Worm (Caenorhabditis elegans) whole organism, young adult: ENCODE data around the gene R02F11.2.

Experiments used
- D2030.7 ChIP-seq: fragments of 200-800 bp; sonication (Bioruptor generic); IDR thresholded peaks from 2 replicates; pipeline ENCODE4 v1.3.6; 2022; ENCODE audit warnings: missing genetic modification reagents, missing genetic modification characterization, missing compliant biosample characterization
- F23B12.7 ChIP-seq: sonication (generic microtip); optimal IDR thresholded peaks from 2 replicates; lab custom pipeline; 2017; ENCODE audit warnings: missing genetic modification characterization, mild to moderate bottlenecking, missing compliant biosample characterization, antibody characterized with exemption, moderate library complexity; ENCODE audit not compliant: insufficient read depth
- F39B2.1 ChIP-seq: fragments of 200-800 bp; sonication (Bioruptor generic); IDR thresholded peaks from 2 replicates; pipeline ENCODE4 v1.3.6; 2022; ENCODE audit warnings: missing genetic modification reagents, missing genetic modification characterization, missing compliant biosample characterization
- F49E8.2 ChIP-seq: sonication (generic microtip); optimal IDR thresholded peaks from 3 replicates; lab custom pipeline; 2017; ENCODE audit warnings: missing genetic modification characterization, mild to moderate bottlenecking, missing compliant biosample characterization, antibody characterized with exemption, moderate library complexity; ENCODE audit not compliant: insufficient read depth
- F52B5.7 ChIP-seq: sonication (generic microtip); optimal IDR thresholded peaks from 2 replicates; lab custom pipeline; 2016; ENCODE audit warnings: mild to moderate bottlenecking, missing genetic modification characterization, missing compliant biosample characterization
- F57A8.1 ChIP-seq: fragments of 200-800 bp; sonication (Bioruptor generic); optimal IDR thresholded peaks from 2 replicates; lab custom pipeline; 2018; ENCODE audit warnings: mild to moderate bottlenecking, missing genetic modification characterization, moderate library complexity, missing compliant biosample characterization
- F57C9.4 ChIP-seq: sonication (generic microtip); optimal IDR thresholded peaks from 2 replicates; lab custom pipeline; 2017; ENCODE audit warnings: mild to moderate bottlenecking, missing genetic modification characterization, missing compliant biosample characterization
- Y53G8AR.9 ChIP-seq: fragments of 200-800 bp; sonication (Bioruptor generic); conservative IDR thresholded peaks from 2 replicates; pipeline ENCODE4 v1.3.6; 2022; ENCODE audit warnings: missing genetic modification reagents, missing genetic modification characterization, missing compliant biosample characterization
- atf-7 ChIP-seq: sonication (generic microtip); optimal IDR thresholded peaks from 2 replicates; lab custom pipeline; 2017; ENCODE audit warnings: mild to moderate bottlenecking, missing genetic modification characterization, missing compliant biosample characterization
- ceh-40 ChIP-seq: fragments of 200-800 bp; sonication (Bioruptor generic); IDR thresholded peaks from 2 replicates; pipeline ENCODE4 v1.3.6; 2022; ENCODE audit warnings: missing genetic modification characterization, missing compliant biosample characterization
- ceh-58 ChIP-seq: fragments of 200-800 bp; sonication (Bioruptor generic); IDR thresholded peaks from 2 replicates; pipeline ENCODE4 v1.3.6; 2022; ENCODE audit warnings: missing genetic modification characterization, missing compliant biosample characterization
- ceh-79 ChIP-seq: sonication (generic microtip); optimal IDR thresholded peaks from 2 replicates; lab custom pipeline; 2017; ENCODE audit warnings: mild to moderate bottlenecking, missing genetic modification characterization, missing compliant biosample characterization
- ceh-91 ChIP-seq: fragments of 200-800 bp; sonication (Bioruptor generic); IDR thresholded peaks from 2 replicates; pipeline ENCODE4 v1.3.6; 2022; ENCODE audit warnings: missing genetic modification reagents, missing genetic modification characterization, missing compliant biosample characterization
- die-1 ChIP-seq: sonication (generic microtip); optimal IDR thresholded peaks from 2 replicates; lab custom pipeline; 2016; ENCODE audit warnings: missing genotype, mild to moderate bottlenecking, missing genetic modification characterization, missing compliant biosample characterization
- dpl-1 ChIP-seq: fragments of 150-350 bp; optimal IDR thresholded peaks from 2 replicates; lab custom pipeline; 2014; ENCODE audit warnings: missing biosample characterization, missing genetic modification reagents, missing genetic modification characterization
- hmg-1.2 ChIP-seq: fragments of 200-800 bp; sonication (Bioruptor generic); IDR thresholded peaks from 2 replicates; pipeline ENCODE4 v1.3.6; 2022; ENCODE audit warnings: missing genetic modification reagents, missing genetic modification characterization, missing compliant biosample characterization
- hsf-1 ChIP-seq: fragments of 200-800 bp; sonication (Bioruptor generic); IDR thresholded peaks from 2 replicates; pipeline ENCODE4 v1.3.6; 2022; ENCODE audit warnings: missing genetic modification reagents, missing genetic modification characterization, missing compliant biosample characterization
- let-607 ChIP-seq, 2 experiments: fragments of 200-800 bp in 1 of 2; sonication (Bioruptor generic) in 1 of 2; sonication (generic microtip) in 1 of 2; optimal IDR thresholded peaks; 2 replicates each; lab custom pipeline; 2016 to 2018; ENCODE audit warnings: mild to moderate bottlenecking in 2 of 2, missing compliant biosample characterization in 2 of 2, missing genetic modification characterization in 2 of 2, moderate library complexity in 2 of 2, missing genotype in 1 of 2
- lin-40 ChIP-seq: sonication (generic microtip); optimal IDR thresholded peaks from 2 replicates; lab custom pipeline; 2016; ENCODE audit warnings: missing genetic modification characterization, mild to moderate bottlenecking, missing compliant biosample characterization, missing genotype, missing genetic modification reagents
- lir-1 ChIP-seq: fragments of 200-800 bp; sonication (Bioruptor generic); conservative IDR thresholded peaks from 2 replicates; pipeline ENCODE4 v1.3.6; 2022; ENCODE audit warnings: missing genetic modification reagents, missing genetic modification characterization, missing compliant biosample characterization
- lsy-27 ChIP-seq: sonication (generic microtip); optimal IDR thresholded peaks from 2 replicates; lab custom pipeline; 2017; ENCODE audit warnings: missing genetic modification characterization, mild to moderate bottlenecking, missing compliant biosample characterization, antibody characterized with exemption, missing genotype, borderline replicate concordance; ENCODE audit not compliant: insufficient read depth
- madf-3 ChIP-seq: fragments of 200-800 bp; sonication (Bioruptor generic); IDR thresholded peaks from 2 replicates; pipeline ENCODE4 v1.3.6; 2022; ENCODE audit warnings: missing genetic modification reagents, missing genetic modification characterization, missing compliant biosample characterization
- mcd-1 ChIP-seq: fragments of 200-800 bp; sonication (Bioruptor generic); IDR thresholded peaks from 2 replicates; pipeline ENCODE4 v1.3.6; 2022; ENCODE audit warnings: missing genetic modification reagents, missing genetic modification characterization, missing compliant biosample characterization
- nhr-179 ChIP-seq: sonication (generic microtip); optimal IDR thresholded peaks from 2 replicates; lab custom pipeline; 2016; ENCODE audit warnings: mild to moderate bottlenecking, missing genetic modification characterization, missing compliant biosample characterization
- nhr-80 ChIP-seq: sonication (generic microtip); optimal IDR thresholded peaks from 2 replicates; lab custom pipeline; 2016; ENCODE audit warnings: missing genetic modification characterization, missing compliant biosample characterization
- repo-1 ChIP-seq: sonication (generic microtip); optimal IDR thresholded peaks from 2 replicates; lab custom pipeline; 2017; ENCODE audit warnings: mild to moderate bottlenecking, missing genetic modification characterization, missing compliant biosample characterization
- sdz-38 ChIP-seq: sonication (generic microtip); optimal IDR thresholded peaks from 2 replicates; lab custom pipeline; 2016; ENCODE audit warnings: missing genotype, missing genetic modification characterization, missing compliant biosample characterization
- snpc-1.1 ChIP-seq: sonication (generic microtip); optimal IDR thresholded peaks from 2 replicates; lab custom pipeline; 2017; ENCODE audit warnings: missing genetic modification characterization, mild to moderate bottlenecking, missing compliant biosample characterization, antibody characterized with exemption, moderate library complexity, missing genotype, missing genetic modification reagents; ENCODE audit not compliant: insufficient read depth
- sptf-2 ChIP-seq: fragments of 200-800 bp; sonication (Bioruptor generic); optimal IDR thresholded peaks from 2 replicates; lab custom pipeline; 2018; ENCODE audit warnings: mild to moderate bottlenecking, missing genetic modification characterization, missing compliant biosample characterization
- tbx-9 ChIP-seq: sonication (generic microtip); optimal IDR thresholded peaks from 2 replicates; lab custom pipeline; 2016; ENCODE audit warnings: borderline replicate concordance, missing genetic modification characterization, inconsistent platforms, missing compliant biosample characterization
- unc-130 ChIP-seq: sonication (generic microtip); optimal IDR thresholded peaks from 2 replicates; lab custom pipeline; 2016; ENCODE audit warnings: missing genetic modification reagents, missing genetic modification characterization, missing compliant biosample characterization
- zfh-2 ChIP-seq: fragments of 200-800 bp; sonication (Bioruptor generic); conservative IDR thresholded peaks from 2 replicates; pipeline ENCODE4 v1.3.6; 2022; ENCODE audit warnings: missing genetic modification reagents, missing genetic modification characterization, missing compliant biosample characterization
- ztf-22 ChIP-seq: fragments of 200-800 bp; sonication (Bioruptor generic); optimal IDR thresholded peaks from 2 replicates; lab custom pipeline; 2018; ENCODE audit warnings: mild to moderate bottlenecking, missing genetic modification characterization, moderate library complexity, missing compliant biosample characterization
- ztf-3 ChIP-seq: fragments of 200-800 bp; sonication (Bioruptor generic); optimal IDR thresholded peaks from 2 replicates; lab custom pipeline; 2018; ENCODE audit warnings: mild to moderate bottlenecking, missing genetic modification characterization, missing compliant biosample characterization

The R02F11.2 gene

ce11 chrV:4783313-4783712 is 11.1 kb upstream of the R02F11.2 start, which contains the start of gene Y60C6A.1:
Gene Y60C6A.1 (plus strand): TSS chrV:4783613.
- TF ChIP-seq repo-1 (tag; lab: Kevin White, UChicago): no peak
- TF ChIP-seq lin-40 (tag; lab: Kevin White, UChicago): no peak
- no peak for TF ChIP-seq ceh-79 (tag; lab: Kevin White, UChicago)

- no peak for TF ChIP-seq tbx-9 (tag; lab: Kevin White, UChicago)
Measured at ce11 chrV:4785333-4785852, 9.0 kb upstream of the R02F11.2 start, which contains the start of the genes Y60C6A.2 and Y60C6A.3. Gene Y60C6A.2 (minus strand): TSS chrV:4785433. Gene Y60C6A.3 (plus strand): TSS chrV:4785802.

ce11 chrV:4787166-4787565 is 7.2 kb upstream of the R02F11.2 start, which contains the start of gene R02F11.9:
Gene R02F11.9 (plus strand): TSS chrV:4787466.
- no peak for TF ChIP-seq die-1
- no peak for TF ChIP-seq sdz-38 (tag; lab: Kevin White, UChicago)
- no peak for TF ChIP-seq F57A8.1 (GFP tag; lab: Kevin White, UChicago)
- TF ChIP-seq ztf-3 (GFP tag; lab: Kevin White, UChicago): no peak
- no peak for TF ChIP-seq lir-1
- TF ChIP-seq tbx-9 (tag; lab: Kevin White, UChicago): no peak
- TF ChIP-seq repo-1 (tag; lab: Kevin White, UChicago): no peak
- no peak for TF ChIP-seq ceh-40
- no peak for TF ChIP-seq ceh-91 (GFP tag; lab: Robert Waterston, UW)
- no peak for TF ChIP-seq snpc-1.1 (tag; lab: Kevin White, UChicago)
- TF ChIP-seq let-607 (tag; optimal IDR thresholded peaks at IDR 0.05; lab: Kevin White, UChicago): no peak
- TF ChIP-seq hsf-1: no peak
- TF ChIP-seq nhr-80 (tag; lab: Kevin White, UChicago): no peak
- no peak for TF ChIP-seq F23B12.7 (tag; lab: Kevin White, UChicago)
- TF ChIP-seq madf-3 (GFP tag; lab: Robert Waterston, UW): no peak
- no peak for TF ChIP-seq mcd-1 (GFP tag; lab: Robert Waterston, UW)
- TF ChIP-seq, all 124 proteins: peak for 0

ce11 chrV:4787836-4788235 is 6.6 kb upstream of the R02F11.2 start:
- TF ChIP-seq zfh-2 (GFP tag; lab: Robert Waterston, UW) (no peak), F49E8.2 (tag; lab: Kevin White, UChicago) (no peak), dpl-1 (GFP tag; lab: Kevin White, UChicago) (no peak), ztf-22 (GFP tag; lab: Kevin White, UChicago) (no peak)
- TF ChIP-seq, all 124 proteins: peak for 0

ce11 chrV:4788823-4789222 is 5.6 kb upstream of the R02F11.2 start, which contains the start of gene R02F11.10:
Gene R02F11.10 (plus strand): TSS chrV:4789123.
- no peak for TF ChIP-seq lsy-27 (tag; lab: Kevin White, UChicago)
- TF ChIP-seq F57C9.4 (tag; lab: Kevin White, UChicago): no peak
- no peak for TF ChIP-seq die-1
- TF ChIP-seq unc-130: no peak
- TF ChIP-seq snpc-1.1 (tag; lab: Kevin White, UChicago): no peak
- TF ChIP-seq atf-7 (tag; lab: Kevin White, UChicago): no peak
- no peak for TF ChIP-seq ceh-58 (GFP tag; lab: Robert Waterston, UW)
- no peak for TF ChIP-seq F52B5.7 (tag; lab: Kevin White, UChicago)
- TF ChIP-seq sptf-2 (GFP tag; lab: Kevin White, UChicago): no peak
- no peak for TF ChIP-seq F39B2.1 (GFP tag; lab: Robert Waterston, UW)
- TF ChIP-seq Y53G8AR.9 (GFP tag; lab: Robert Waterston, UW): no peak
- no peak for TF ChIP-seq F57A8.1 (GFP tag; lab: Kevin White, UChicago)
- TF ChIP-seq hmg-1.2 (GFP tag; lab: Robert Waterston, UW): no peak
- TF ChIP-seq D2030.7 (GFP tag; lab: Robert Waterston, UW): no peak
- TF ChIP-seq lin-40 (tag; lab: Kevin White, UChicago): no peak
- TF ChIP-seq nhr-179 (tag; lab: Kevin White, UChicago): no peak
